Fruit fly (Drosophila melanogaster): ENCODE measurements around the gene CG17104.

DNA sequence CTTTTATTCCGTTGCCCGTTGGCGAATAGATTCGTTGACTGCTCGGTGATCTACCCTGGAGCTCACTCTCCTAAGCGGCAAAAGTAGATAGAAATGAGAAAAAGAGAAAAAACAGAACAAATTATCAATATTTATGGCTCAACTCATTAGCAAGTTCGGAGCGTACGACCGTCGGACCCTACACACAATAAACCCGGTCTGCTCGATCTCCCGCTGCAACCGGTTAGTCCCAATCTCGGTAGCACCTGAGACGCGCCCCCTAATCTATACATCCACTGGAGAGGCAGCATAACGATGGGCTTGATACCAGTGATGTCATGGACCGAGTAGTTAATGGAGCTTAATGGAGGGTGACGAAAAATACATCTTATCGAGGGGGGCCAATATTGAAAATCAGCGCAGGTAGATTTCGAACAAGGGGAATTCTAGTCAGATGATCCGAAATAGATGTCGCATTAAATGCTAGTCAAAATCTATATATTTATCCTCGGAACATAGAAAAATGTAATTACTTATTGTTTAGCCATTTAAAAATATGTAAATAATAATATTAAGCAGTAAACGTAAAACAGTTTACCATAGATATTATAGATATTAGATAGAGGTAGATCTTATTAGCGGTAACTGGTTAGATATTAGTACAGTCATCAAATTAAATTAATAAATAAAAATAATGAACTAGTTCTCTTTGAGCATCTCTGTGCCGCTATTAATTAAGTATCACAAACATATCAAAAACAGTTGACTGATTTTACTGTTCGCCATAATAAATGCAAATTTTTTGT lies 10.2 kb downstream of the CG17104 start, which contains the start of gene CG7296:
- TF ChIP-seq CG8478 (optimal IDR thresholded peaks at IDR 0.05) (no peak), CTCF (optimal IDR thresholded peaks at IDR 0.05) (no peak)

Measured in S2 (cell line).